Worm (Caenorhabditis elegans): Measurements from ENCODE around the gene T05C12.11.

The T05C12.11 gene

ce11 chrII:8143278-8143931 lies 26.9 kb downstream of the T05C12.11 start, which contains the start of the genes ints-11 and rpl-10:
ints-11 (minus strand) TSS chrII:8143478.
rpl-10 (plus strand) TSS chrII:8143881.
- no peak for TF ChIP-seq mdt-29 (GFP tag; IDR thresholded peaks at IDR 0.05)
- no peak for TF ChIP-seq cey-2 (tag; optimal IDR thresholded peaks at IDR 0.05; ENCODE audit: borderline replicate concordance, insufficient read depth)
- no peak for TF ChIP-seq duxl-1 (tag; optimal IDR thresholded peaks at IDR 0.05; ENCODE audit: poor library complexity)
- TF ChIP-seq hlh-30 (tag; optimal IDR thresholded peaks at IDR 0.05; ENCODE audit: insufficient read depth) = peak; percentile 51
- peak; percentile 10 for TF ChIP-seq nhr-6 (tag; optimal IDR thresholded peaks at IDR 0.05)
- no peak for TF ChIP-seq ctbp-1 (GFP tag; IDR thresholded peaks at IDR 0.05)
- peak in 1 of 2 experiments; percentile 97 for TF ChIP-seq lsy-2 (tag; optimal IDR thresholded peaks at IDR 0.05)
- no peak for TF ChIP-seq nhr-77 (tag; optimal IDR thresholded peaks at IDR 0.05)
- TF ChIP-seq lin-13 (GFP tag; optimal IDR thresholded peaks at IDR 0.05) = no peak
- TF ChIP-seq madf-5 (GFP tag; IDR thresholded peaks at IDR 0.05) = no peak
- TF ChIP-seq snpc-4 (tag; optimal IDR thresholded peaks at IDR 0.05) = no peak
- no peak for TF ChIP-seq madf-9 (GFP tag; conservative IDR thresholded peaks at IDR 0.05)
- TF ChIP-seq dve-1 (tag; optimal IDR thresholded peaks at IDR 0.05; ENCODE audit: insufficient read depth) = peak; percentile 20
- peak; percentile 7 for TF ChIP-seq nhr-28 (tag; optimal IDR thresholded peaks at IDR 0.05)
- TF ChIP-seq jun-1 (tag; optimal IDR thresholded peaks at IDR 0.05) = no peak
- TF ChIP-seq dpl-1 (GFP tag; optimal IDR thresholded peaks at IDR 0.05) = peak; percentile 68
- no peak for TF ChIP-seq aly-2 (tag; optimal IDR thresholded peaks at IDR 0.05)
- peak; percentile 25 for TF ChIP-seq mep-1 (tag; optimal IDR thresholded peaks at IDR 0.05)
- peak; percentile 58 for TF ChIP-seq lin-38 (GFP tag; IDR thresholded peaks at IDR 0.05)
- no peak for TF ChIP-seq F26F4.8 (GFP tag; conservative IDR thresholded peaks at IDR 0.05)
- TF ChIP-seq mes-2 (tag; optimal IDR thresholded peaks at IDR 0.05; ENCODE audit: poor library complexity, severe bottlenecking) = peak; percentile 69
- no peak for TF ChIP-seq nhr-76 (tag; optimal IDR thresholded peaks at IDR 0.05)

- no peak for TF ChIP-seq lin-15B (tag; optimal IDR thresholded peaks at IDR 0.05)
- TF ChIP-seq arid-1 (GFP tag; conservative IDR thresholded peaks at IDR 0.05) = 0 out of 2 replicates have a peak, but pooled peaks have one; percentile 10
- no peak for TF ChIP-seq hlh-11 (tag; optimal IDR thresholded peaks at IDR 0.05)
- TF ChIP-seq mes-2 (tag; optimal IDR thresholded peaks at IDR 0.05; ENCODE audit: poor library complexity, severe bottlenecking) = peak; percentile 5
- TF ChIP-seq snpc-4 (tag; optimal IDR thresholded peaks at IDR 0.05) = no peak
- TF ChIP-seq lin-38 (GFP tag; IDR thresholded peaks at IDR 0.05) = peak; percentile 51
- TF ChIP-seq F49E8.2 (tag; optimal IDR thresholded peaks at IDR 0.05; ENCODE audit: borderline replicate concordance) = peak; percentile 1
- peak; percentile 67 for TF ChIP-seq aly-2 (tag; optimal IDR thresholded peaks at IDR 0.05)
Observed at ce11 chrII:8141135-8141534, 29.1 kb downstream of the T05C12.11 start.

ce11 chrII:8138015-8138546 lies 32.2 kb downstream of the T05C12.11 start, which contains the start of gene cdc-48.2:
cdc-48.2 (plus strand) TSS chrII:8138496.
- no peak for TF ChIP-seq F37D6.2 (tag; optimal IDR thresholded peaks at IDR 0.05)
- TF ChIP-seq Y48G9A.11 (GFP tag; IDR thresholded peaks at IDR 0.05) = no peak
- no peak for TF ChIP-seq ceh-44 (GFP tag; IDR thresholded peaks at IDR 0.05)
- TF ChIP-seq unc-39 (tag; optimal IDR thresholded peaks at IDR 0.05) = no peak
- no peak for TF ChIP-seq mep-1 (tag; optimal IDR thresholded peaks at IDR 0.05)
- no peak for TF ChIP-seq sdz-12 (GFP tag; optimal IDR thresholded peaks at IDR 0.05)
- no peak for TF ChIP-seq lin-15B (tag; optimal IDR thresholded peaks at IDR 0.05)
- TF ChIP-seq F49E8.2 (tag; optimal IDR thresholded peaks at IDR 0.05; ENCODE audit: borderline replicate concordance) = no peak
- no peak for TF ChIP-seq nhr-237 (tag; optimal IDR thresholded peaks at IDR 0.05)
- no peak for TF ChIP-seq skn-1 (tag; optimal IDR thresholded peaks at IDR 0.05)
- no peak for TF ChIP-seq unc-130 (GFP tag; optimal IDR thresholded peaks at IDR 0.05)
- peak; percentile 7 for TF ChIP-seq mxl-3 (GFP tag; optimal IDR thresholded peaks at IDR 0.05)
- no peak for TF ChIP-seq madf-9 (GFP tag; conservative IDR thresholded peaks at IDR 0.05)
- TF ChIP-seq daf-8 (GFP tag; IDR thresholded peaks at IDR 0.05) = no peak
- peak; percentile 48 for TF ChIP-seq lin-38 (GFP tag; IDR thresholded peaks at IDR 0.05)
- no peak for TF ChIP-seq F44E2.7 (GFP tag; IDR thresholded peaks at IDR 0.05)
- no peak for TF ChIP-seq ZK546.5 (tag; optimal IDR thresholded peaks at IDR 0.05)
- TF ChIP-seq ctbp-1 (GFP tag; IDR thresholded peaks at IDR 0.05) = 0 out of 2 replicates have a peak, but pooled peaks have one; percentile 28
- no peak for TF ChIP-seq nhr-111 (GFP tag; optimal IDR thresholded peaks at IDR 0.05)
- peak in 1 of 2 experiments; percentile 62 for TF ChIP-seq lsy-2 (tag; optimal IDR thresholded peaks at IDR 0.05)
- no peak for TF ChIP-seq pqm-1 (tag; optimal IDR thresholded peaks at IDR 0.05)
- no peak for TF ChIP-seq daf-12 (tag; optimal IDR thresholded peaks at IDR 0.05)
- TF ChIP-seq lir-3 (tag; optimal IDR thresholded peaks at IDR 0.05) = no peak
- peak; percentile 35 for TF ChIP-seq mes-2 (tag; optimal IDR thresholded peaks at IDR 0.05; ENCODE audit: poor library complexity, severe bottlenecking)
- TF ChIP-seq snpc-4 (tag; optimal IDR thresholded peaks at IDR 0.05) = no peak

Data from whole organism, L4 larva.